Fruit fly (Drosophila melanogaster) whole organism, prepupa: Measurements from ENCODE around the gene fh.

Experiments
- Blimp-1 ChIP-seq: fragments of 200-800 bp; sonication (Bioruptor generic); optimal IDR thresholded peaks from 3 replicates; lab custom pipeline; 2017; ENCODE audit warnings: missing biosample characterization, missing genetic modification characterization, mild to moderate bottlenecking, moderate library complexity, missing genetic modification reagents
- CG10669 ChIP-seq: fragments of 200-800 bp; sonication (Bioruptor generic); optimal IDR thresholded peaks from 3 replicates; lab custom pipeline; 2018; ENCODE audit warnings: missing biosample characterization, mild to moderate bottlenecking, missing genetic modification characterization, moderate library complexity
- CG11294 ChIP-seq: fragments of 200-800 bp; sonication (Bioruptor generic); IDR thresholded peaks from 2 replicates; pipeline ENCODE4 v1.3.6; 2022; ENCODE audit warnings: missing biosample characterization, missing genetic modification characterization
- CG11762 ChIP-seq: fragments of 200-800 bp; sonication (Bioruptor generic); optimal IDR thresholded peaks from 3 replicates; lab custom pipeline; 2016; ENCODE audit warnings: missing biosample characterization, missing genetic modification characterization; ENCODE audit not compliant: insufficient read depth
- CG15336 ChIP-seq: fragments of 200-800 bp; sonication (Bioruptor generic); IDR thresholded peaks from 2 replicates; pipeline ENCODE4 v1.3.6; 2022; ENCODE audit warnings: missing biosample characterization, missing genetic modification characterization
- CG1621 ChIP-seq: fragments of 200-800 bp; sonication (Bioruptor generic); optimal IDR thresholded peaks from 3 replicates; lab custom pipeline; 2018; ENCODE audit warnings: missing biosample characterization, mild to moderate bottlenecking, missing genetic modification characterization
- CG16779 ChIP-seq: fragments of 200-800 bp; sonication (Bioruptor generic); optimal IDR thresholded peaks from 3 replicates; lab custom pipeline; 2017; ENCODE audit warnings: missing biosample characterization, mild to moderate bottlenecking, missing genetic modification characterization
- CG3032 ChIP-seq: fragments of 200-800 bp; optimal IDR thresholded peaks from 2 replicates; lab custom pipeline; 2019; ENCODE audit warnings: missing biosample characterization, mild to moderate bottlenecking, missing genetic modification characterization, moderate library complexity
- CG31627 ChIP-seq: fragments of 200-800 bp; sonication (Bioruptor generic); optimal IDR thresholded peaks from 3 replicates; lab custom pipeline; 2016; ENCODE audit warnings: missing biosample characterization, missing genetic modification characterization
- CG4318 ChIP-seq: fragments of 200-800 bp; sonication (Bioruptor generic); optimal IDR thresholded peaks from 3 replicates; lab custom pipeline; 2017; ENCODE audit warnings: missing biosample characterization, mild to moderate bottlenecking, missing genetic modification characterization
- CG6163 ChIP-seq: fragments of 200-800 bp; sonication (Bioruptor generic); IDR thresholded peaks from 3 replicates; pipeline ENCODE4 v1.3.6; 2022; ENCODE audit warnings: missing biosample characterization, missing genetic modification characterization
- CG6276 ChIP-seq: fragments of 200-800 bp; sonication (Bioruptor generic); optimal IDR thresholded peaks from 2 replicates; lab custom pipeline; 2017; ENCODE audit warnings: missing biosample characterization, mild to moderate bottlenecking, missing genetic modification characterization
- CG6792 ChIP-seq: fragments of 200-800 bp; sonication (Bioruptor generic); optimal IDR thresholded peaks from 3 replicates; lab custom pipeline; 2016; ENCODE audit warnings: missing biosample characterization, missing genetic modification characterization
- CG6808 ChIP-seq: fragments of 200-800 bp; sonication (Bioruptor generic); optimal IDR thresholded peaks from 3 replicates; lab custom pipeline; 2017; ENCODE audit warnings: missing biosample characterization, missing genetic modification characterization, mild to moderate bottlenecking, moderate library complexity, missing genetic modification reagents
- CG6854 ChIP-seq: fragments of 200-800 bp; sonication (Bioruptor generic); optimal IDR thresholded peaks from 2 replicates; lab custom pipeline; 2017; ENCODE audit warnings: missing biosample characterization, mild to moderate bottlenecking, missing genetic modification characterization
- CG7368 ChIP-seq: fragments of 200-800 bp; sonication (Bioruptor generic); optimal IDR thresholded peaks from 3 replicates; lab custom pipeline; 2016; ENCODE audit warnings: missing biosample characterization, missing genetic modification characterization
- CG8119 ChIP-seq: fragments of 200-800 bp; sonication (Bioruptor generic); IDR thresholded peaks from 3 replicates; pipeline ENCODE4 v1.3.6; 2022; ENCODE audit warnings: missing biosample characterization, missing genetic modification characterization
- CG8632 ChIP-seq: fragments of 200-800 bp; sonication (Bioruptor generic); optimal IDR thresholded peaks from 3 replicates; lab custom pipeline; 2016; ENCODE audit warnings: missing biosample characterization, missing genetic modification characterization
- CG9139 ChIP-seq: fragments of 200-800 bp; sonication (Bioruptor generic); optimal IDR thresholded peaks from 3 replicates; lab custom pipeline; 2017; ENCODE audit warnings: missing biosample characterization, mild to moderate bottlenecking, missing genetic modification characterization
- Eip75B ChIP-seq: fragments of 200-800 bp; sonication (Bioruptor generic); optimal IDR thresholded peaks from 3 replicates; lab custom pipeline; 2016; ENCODE audit warnings: missing biosample characterization, missing genetic modification characterization
- Eip78C ChIP-seq: fragments of 200-800 bp; sonication (Bioruptor generic); peaks from one replicate; lab custom pipeline; 2016; ENCODE audit warnings: missing biosample characterization, missing genetic modification characterization
- Ets96B ChIP-seq: fragments of 200-800 bp; optimal IDR thresholded peaks from 2 replicates; lab custom pipeline; 2019; ENCODE audit warnings: missing biosample characterization, mild to moderate bottlenecking, missing genetic modification characterization, moderate library complexity
- Gug ChIP-seq: fragments of 200-800 bp; sonication (Bioruptor generic); IDR thresholded peaks from 2 replicates; pipeline ENCODE4 v1.3.6; 2022; ENCODE audit warnings: missing biosample characterization, missing genetic modification characterization
- Hr38 ChIP-seq: sonication (Bioruptor generic); optimal IDR thresholded peaks from 2 replicates; lab custom pipeline; 2016; ENCODE audit warnings: missing biosample characterization, missing genetic modification characterization
- Hr39 ChIP-seq: fragments of 200-800 bp; sonication (Bioruptor generic); optimal IDR thresholded peaks from 2 replicates; lab custom pipeline; 2016; ENCODE audit warnings: missing biosample characterization, missing genetic modification characterization
- Lpt ChIP-seq: fragments of 200-800 bp; sonication (Bioruptor generic); optimal IDR thresholded peaks from 3 replicates; lab custom pipeline; 2016; ENCODE audit warnings: missing biosample characterization, missing genetic modification characterization
- Met ChIP-seq: fragments of 200-800 bp; sonication (Bioruptor generic); optimal IDR thresholded peaks from 3 replicates; lab custom pipeline; 2016; ENCODE audit warnings: missing biosample characterization, missing genetic modification characterization
- OdsH ChIP-seq: fragments of 200-800 bp; sonication (Bioruptor generic); optimal IDR thresholded peaks from 3 replicates; lab custom pipeline; 2016; ENCODE audit warnings: missing biosample characterization, missing genetic modification characterization
- Smox ChIP-seq: fragments of 200-800 bp; sonication (Bioruptor generic); optimal IDR thresholded peaks from 3 replicates; lab custom pipeline; 2016; ENCODE audit warnings: missing biosample characterization, missing genetic modification characterization
- Sox102F ChIP-seq: fragments of 200-800 bp; sonication (Bioruptor generic); optimal IDR thresholded peaks from 2 replicates; lab custom pipeline; 2016; ENCODE audit warnings: missing biosample characterization, mild to moderate bottlenecking, missing genetic modification characterization
- Sox14 ChIP-seq: fragments of 200-800 bp; sonication (Bioruptor generic); optimal IDR thresholded peaks from 3 replicates; lab custom pipeline; 2016; ENCODE audit warnings: missing biosample characterization, missing genetic modification characterization
- achi ChIP-seq: fragments of 200-800 bp; sonication (Bioruptor generic); optimal IDR thresholded peaks from 3 replicates; lab custom pipeline; 2016; ENCODE audit warnings: missing biosample characterization, missing genetic modification characterization
- acj6 ChIP-seq: fragments of 200-800 bp; sonication (Bioruptor generic); optimal IDR thresholded peaks from 3 replicates; lab custom pipeline; 2016; ENCODE audit warnings: missing biosample characterization, missing genetic modification characterization
- cyc ChIP-seq: fragments of 200-800 bp; sonication (Bioruptor generic); optimal IDR thresholded peaks from 3 replicates; lab custom pipeline; 2016; ENCODE audit warnings: missing biosample characterization, missing genetic modification characterization
- dac ChIP-seq: fragments of 200-800 bp; sonication (Bioruptor generic); optimal IDR thresholded peaks from 2 replicates; lab custom pipeline; 2017; ENCODE audit warnings: missing biosample characterization, mild to moderate bottlenecking, missing genetic modification characterization
- dsx ChIP-seq: fragments of 200-800 bp; optimal IDR thresholded peaks from 3 replicates; lab custom pipeline; 2019; ENCODE audit warnings: missing biosample characterization, mild to moderate bottlenecking, missing genetic modification characterization, moderate library complexity; ENCODE audit not compliant: poor library complexity, severe bottlenecking
- fd59A ChIP-seq: fragments of 200-800 bp; sonication (Bioruptor generic); optimal IDR thresholded peaks from 2 replicates; lab custom pipeline; 2017; ENCODE audit warnings: missing biosample characterization, mild to moderate bottlenecking, missing genetic modification characterization, missing genetic modification reagents
- fd85E ChIP-seq: fragments of 200-800 bp; sonication (Bioruptor generic); optimal IDR thresholded peaks from 3 replicates; lab custom pipeline; 2016; ENCODE audit warnings: missing biosample characterization, missing genetic modification characterization
- fkh ChIP-seq: fragments of 200-800 bp; sonication (Bioruptor generic); optimal IDR thresholded peaks from 3 replicates; lab custom pipeline; 2017; ENCODE audit warnings: missing biosample characterization, mild to moderate bottlenecking, missing genetic modification characterization, moderate library complexity
- lz ChIP-seq: fragments of 200-800 bp; sonication (Bioruptor generic); optimal IDR thresholded peaks from 3 replicates; lab custom pipeline; 2016; ENCODE audit warnings: missing biosample characterization, missing genetic modification characterization
- pdm3 ChIP-seq: fragments of 200-800 bp; sonication (Bioruptor generic); optimal IDR thresholded peaks from 3 replicates; lab custom pipeline; 2016; ENCODE audit warnings: missing biosample characterization, missing genetic modification characterization
- salr ChIP-seq, 2 experiments: fragments of 200-800 bp; sonication (Bioruptor generic); optimal IDR thresholded peaks; 3 replicates each; lab custom pipeline; 2016 to 2018; ENCODE audit warnings: missing biosample characterization in 2 of 2, missing genetic modification characterization in 2 of 2, mild to moderate bottlenecking in 1 of 2
- spab ChIP-seq: fragments of 200-800 bp; sonication (Bioruptor generic); optimal IDR thresholded peaks from 2 replicates; lab custom pipeline; 2017; ENCODE audit warnings: missing biosample characterization, mild to moderate bottlenecking, missing genetic modification characterization, missing genetic modification reagents
- ss ChIP-seq, 2 experiments: fragments of 200-800 bp; sonication (Bioruptor generic); optimal IDR thresholded peaks; 2 replicates in 1 of 2; 3 replicates in 1 of 2; lab custom pipeline; 2017 to 2018; ENCODE audit warnings: mild to moderate bottlenecking in 2 of 2, missing biosample characterization in 2 of 2, missing genetic modification characterization in 2 of 2, moderate library complexity in 1 of 2
- vri ChIP-seq: fragments of 200-800 bp; sonication (Bioruptor generic); optimal IDR thresholded peaks from 3 replicates; lab custom pipeline; 2016; ENCODE audit warnings: missing biosample characterization, mild to moderate bottlenecking, missing genetic modification characterization

Gene fh

DNA sequence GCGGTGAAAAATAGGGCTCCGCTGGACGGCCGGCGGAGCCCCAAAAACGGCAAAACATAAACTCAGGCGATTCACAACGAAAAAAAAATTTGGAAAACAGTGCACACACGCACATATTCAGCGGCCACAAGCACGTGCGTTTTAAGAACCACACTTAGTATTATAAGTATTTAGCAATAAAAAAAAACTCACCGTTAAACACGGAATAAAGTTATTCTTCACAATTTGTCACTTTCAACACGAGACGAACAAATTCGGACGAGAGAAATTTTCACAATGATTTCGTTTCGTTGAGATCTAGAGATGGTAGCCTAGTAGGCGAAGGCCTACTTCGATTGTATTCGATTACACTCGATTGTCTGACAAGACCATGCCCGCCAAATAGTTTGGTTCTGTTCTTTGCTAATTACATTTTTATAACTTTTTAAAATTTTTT, 7.5 kb upstream of the fh start, which contains the start of gene His3.3B (continued):
- TF ChIP-seq CG9139 (GFP tag; lab: Kevin White, UChicago), result no peak
- TF ChIP-seq Sox14 (GFP tag; lab: Kevin White, UChicago), result peak; percentile 15
- TF ChIP-seq CG15336 (GFP tag; lab: Robert Waterston, UW), result no peak
- TF ChIP-seq Eip75B (GFP tag; lab: Kevin White, UChicago), result no peak
- no peak for TF ChIP-seq CG7368 (GFP tag; lab: Kevin White, UChicago)
- no peak for TF ChIP-seq CG6163
- no peak for TF ChIP-seq CG4318
- TF ChIP-seq CG6792 (GFP tag; lab: Kevin White, UChicago), result no peak
- no peak for TF ChIP-seq achi (GFP tag; lab: Kevin White, UChicago)
- TF ChIP-seq Lpt (GFP tag; lab: Kevin White, UChicago), result no peak
- TF ChIP-seq Ets96B (tag; lab: Kevin White, UChicago), result no peak
- TF ChIP-seq CG11762 (GFP tag; lab: Kevin White, UChicago), result no peak
- TF ChIP-seq dac (GFP tag; lab: Kevin White, UChicago), result no peak
- no peak for TF ChIP-seq Hr38 (GFP tag; lab: Kevin White, UChicago)
- no peak for TF ChIP-seq CG1621 (tag; lab: Kevin White, UChicago)
- no peak for TF ChIP-seq ss (GFP tag; optimal IDR thresholded peaks at IDR 0.05; lab: Kevin White, UChicago)
- TF ChIP-seq Gug (GFP tag; lab: Robert Waterston, UW), result no peak
- no peak for TF ChIP-seq Met
- TF ChIP-seq CG8632 (GFP tag; lab: Kevin White, UChicago), result peak; percentile 2
- peak; percentile 64 for TF ChIP-seq Eip78C (GFP tag; lab: Kevin White, UChicago)
- TF ChIP-seq CG16779 (tag; lab: Kevin White, UChicago), result no peak
- TF ChIP-seq Blimp-1, result no peak
- TF ChIP-seq lz (GFP tag; lab: Kevin White, UChicago), result no peak
- TF ChIP-seq fd59A (GFP tag; lab: Kevin White, UChicago), result no peak
- TF ChIP-seq fd85E, result peak; percentile 3
- TF ChIP-seq CG31627 (GFP tag; lab: Kevin White, UChicago), result no peak
- TF ChIP-seq CG6854 (GFP tag; lab: Kevin White, UChicago), result peak; percentile 15
- no peak for TF ChIP-seq CG8119 (GFP tag; lab: Robert Waterston, UW)
- TF ChIP-seq fkh (GFP tag; lab: Kevin White, UChicago), result no peak
- no peak for TF ChIP-seq dsx (GFP tag; lab: Kevin White, UChicago)
- TF ChIP-seq CG6808 (GFP tag; lab: Kevin White, UChicago), result no peak
- TF ChIP-seq cyc (GFP tag; lab: Kevin White, UChicago), result no peak
- no peak for TF ChIP-seq CG11294 (GFP tag; lab: Robert Waterston, UW)
- TF ChIP-seq salr (GFP tag; optimal IDR thresholded peaks at IDR 0.05; lab: Kevin White, UChicago), result no peak
- no peak for TF ChIP-seq OdsH (GFP tag; lab: Kevin White, UChicago)
- TF ChIP-seq Hr39, result no peak

DNA sequence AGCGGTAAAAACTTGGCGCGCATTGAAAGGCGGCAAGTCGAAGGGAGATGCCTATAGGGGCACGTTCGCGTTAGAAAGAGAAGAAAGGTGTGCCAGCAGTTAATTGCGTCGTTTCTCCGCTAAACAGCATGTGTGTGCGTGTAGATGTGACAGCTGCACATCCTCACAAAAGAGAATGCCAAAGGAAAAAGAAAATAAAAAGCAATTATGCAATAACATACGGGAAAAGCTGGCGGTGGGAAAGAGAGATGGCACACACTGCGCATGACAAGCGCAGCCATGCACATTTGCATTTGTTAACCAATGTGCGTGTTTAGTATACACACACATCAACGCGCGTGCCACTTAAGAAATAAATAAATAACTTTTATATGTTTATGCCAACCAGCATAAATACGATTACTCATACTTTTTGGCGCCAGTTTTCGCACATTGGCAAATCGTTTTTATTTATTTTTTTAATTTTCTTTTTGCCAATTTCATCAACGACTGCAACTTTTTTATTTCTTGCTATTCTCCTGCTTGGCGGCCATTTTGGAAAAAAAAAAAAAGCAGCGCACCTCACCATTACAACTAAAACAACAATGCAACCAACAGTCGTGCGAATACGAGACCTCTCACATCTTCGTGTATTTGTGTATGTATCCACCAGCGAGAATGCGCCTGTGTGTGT, 7.0 kb upstream of the fh start:
- peak; percentile 36 for TF ChIP-seq pdm3 (GFP tag; lab: Kevin White, UChicago)
- no peak for TF ChIP-seq fd59A (GFP tag; lab: Kevin White, UChicago)
- TF ChIP-seq Lpt (GFP tag; lab: Kevin White, UChicago), result no peak
- peak; percentile 48 for TF ChIP-seq CG6276 (GFP tag; lab: Kevin White, UChicago)
- no peak for TF ChIP-seq CG8632 (GFP tag; lab: Kevin White, UChicago)
- TF ChIP-seq achi (GFP tag; lab: Kevin White, UChicago), result peak; percentile 13
- peak; percentile 17 for TF ChIP-seq Eip75B (GFP tag; lab: Kevin White, UChicago)
- no peak for TF ChIP-seq Sox102F
- no peak for TF ChIP-seq Hr39
- TF ChIP-seq CG16779 (tag; lab: Kevin White, UChicago), result no peak
- TF ChIP-seq CG6808 (GFP tag; lab: Kevin White, UChicago), result peak; percentile 58
- TF ChIP-seq ss (GFP tag; optimal IDR thresholded peaks at IDR 0.05; lab: Kevin White, UChicago), result peak; percentile 67 to 81
- TF ChIP-seq CG10669, result peak; percentile 16
- TF ChIP-seq Ets96B (tag; lab: Kevin White, UChicago), result peak; percentile 63
- no peak for TF ChIP-seq CG31627 (GFP tag; lab: Kevin White, UChicago)
- peak; percentile 4 for TF ChIP-seq CG1621 (tag; lab: Kevin White, UChicago)
- no peak for TF ChIP-seq Hr38 (GFP tag; lab: Kevin White, UChicago)
- TF ChIP-seq CG11762 (GFP tag; lab: Kevin White, UChicago), result peak; percentile 30
- TF ChIP-seq Eip78C (GFP tag; lab: Kevin White, UChicago), result peak; percentile 44
- peak; percentile 18 for TF ChIP-seq Smox (GFP tag; lab: Kevin White, UChicago)
- TF ChIP-seq Sox14 (GFP tag; lab: Kevin White, UChicago), result peak; percentile 19
- TF ChIP-seq OdsH (GFP tag; lab: Kevin White, UChicago), result peak; percentile 7
- TF ChIP-seq CG3032 (tag; lab: Kevin White, UChicago), result peak; percentile 18
- no peak for TF ChIP-seq acj6 (GFP tag; lab: Kevin White, UChicago)
- no peak for TF ChIP-seq CG7368 (GFP tag; lab: Kevin White, UChicago)
- TF ChIP-seq fkh (GFP tag; lab: Kevin White, UChicago), result peak; percentile 72
- peak; percentile 95 for TF ChIP-seq vri (GFP tag; lab: Kevin White, UChicago)
- no peak for TF ChIP-seq lz (GFP tag; lab: Kevin White, UChicago)
- TF ChIP-seq spab (GFP tag; lab: Kevin White, UChicago), result peak; percentile 41
- no peak; the same call in 1 of the 2 replicates for TF ChIP-seq Gug (GFP tag; lab: Robert Waterston, UW)
